Worm (Caenorhabditis elegans) whole organism, L3 larva: ENCODE data around the gene Y68A4A.13.

Source experiments
- R02D3.7 ChIP-seq: fragments of 150-350 bp; optimal IDR thresholded peaks from 2 replicates; lab custom pipeline; 2014; ENCODE audit warnings: missing biosample characterization, missing genetic modification characterization
- ZK546.5 ChIP-seq: sonication (generic microtip); optimal IDR thresholded peaks from 2 replicates; lab custom pipeline; 2017; ENCODE audit warnings: missing biosample characterization, missing genetic modification characterization
- ama-1 ChIP-seq: fragments of 150-350 bp; optimal IDR thresholded peaks from 2 replicates; lab custom pipeline; 2018
- ceh-16 ChIP-seq: sonication (generic microtip); optimal IDR thresholded peaks from 2 replicates; lab custom pipeline; 2017; ENCODE audit warnings: missing biosample characterization, missing genetic modification characterization
- ceh-82 ChIP-seq: fragments of 150-350 bp; optimal IDR thresholded peaks from 2 replicates; lab custom pipeline; 2014; ENCODE audit warnings: missing biosample characterization, missing genetic modification characterization
- daf-12 ChIP-seq: fragments of 150-350 bp; optimal IDR thresholded peaks from 2 replicates; lab custom pipeline; 2014; ENCODE audit warnings: missing biosample characterization, missing genetic modification reagents, missing genetic modification characterization
- egl-27 ChIP-seq: sonication (generic microtip); optimal IDR thresholded peaks from 4 replicates; lab custom pipeline; 2017; ENCODE audit warnings: missing biosample characterization, missing genetic modification reagents, missing genetic modification characterization
- elt-1 ChIP-seq: fragments of 150-350 bp; optimal IDR thresholded peaks from 2 replicates; lab custom pipeline; 2014; ENCODE audit warnings: missing biosample characterization, missing genetic modification characterization
- elt-2 ChIP-seq: sonication (generic microtip); optimal IDR thresholded peaks from 2 replicates; lab custom pipeline; 2016; ENCODE audit warnings: missing genetic modification reagents, mild to moderate bottlenecking, missing genetic modification characterization, missing compliant biosample characterization
- elt-3 ChIP-seq, 3 experiments: fragments of 150-350 bp in 1 of 3; sonication (generic microtip) in 2 of 3; optimal IDR thresholded peaks; 2 replicates in 2 of 3; 4 replicates in 1 of 3; lab custom pipeline; 2014 to 2017; ENCODE audit warnings: missing biosample characterization in 3 of 3, missing genetic modification characterization in 3 of 3
- eor-1 ChIP-seq, 2 experiments: fragments of 150-350 bp; optimal IDR thresholded peaks; 2 replicates each; lab custom pipeline; 2014 to 2018; ENCODE audit warnings: missing biosample characterization in 2 of 2, missing genetic modification characterization in 2 of 2
- fos-1 ChIP-seq: fragments of 150-350 bp; optimal IDR thresholded peaks from 2 replicates; lab custom pipeline; 2014; ENCODE audit warnings: missing biosample characterization, missing genetic modification characterization
- hmg-11 ChIP-seq: sonication (generic microtip); optimal IDR thresholded peaks from 2 replicates; lab custom pipeline; 2016; ENCODE audit warnings: missing genetic modification characterization, missing compliant biosample characterization
- jun-1 ChIP-seq: fragments of 150-350 bp; optimal IDR thresholded peaks from 2 replicates; lab custom pipeline; 2014; ENCODE audit warnings: missing biosample characterization, missing genetic modification reagents, missing genetic modification characterization
- lin-15B ChIP-seq: fragments of 150-350 bp; optimal IDR thresholded peaks from 2 replicates; lab custom pipeline; 2014; ENCODE audit warnings: missing biosample characterization, missing genetic modification characterization
- lin-39 ChIP-seq: fragments of 150-350 bp; optimal IDR thresholded peaks from 2 replicates; lab custom pipeline; 2018; ENCODE audit warnings: missing biosample characterization, missing genetic modification reagents, missing genetic modification characterization
- lsy-12 ChIP-seq: sonication (generic microtip); optimal IDR thresholded peaks from 2 replicates; lab custom pipeline; 2016; ENCODE audit warnings: mild to moderate bottlenecking, missing genetic modification characterization, missing compliant biosample characterization
- nfya-1 ChIP-seq: sonication (generic microtip); optimal IDR thresholded peaks from 2 replicates; lab custom pipeline; 2017; ENCODE audit warnings: missing genetic modification characterization, mild to moderate bottlenecking, missing compliant biosample characterization, antibody characterized with exemption, moderate library complexity; ENCODE audit not compliant: insufficient read depth
- nhr-12 ChIP-seq: fragments of 150-350 bp; optimal IDR thresholded peaks from 2 replicates; lab custom pipeline; 2014; ENCODE audit warnings: missing biosample characterization, missing genetic modification characterization
- nhr-23 ChIP-seq: fragments of 150-350 bp; optimal IDR thresholded peaks from 2 replicates; lab custom pipeline; 2014; ENCODE audit warnings: missing biosample characterization, missing genetic modification reagents, missing genetic modification characterization
- nhr-28 ChIP-seq: fragments of 150-350 bp; optimal IDR thresholded peaks from 2 replicates; lab custom pipeline; 2014; ENCODE audit warnings: missing biosample characterization, missing genetic modification characterization
- nhr-77 ChIP-seq: fragments of 150-350 bp; optimal IDR thresholded peaks from 2 replicates; lab custom pipeline; 2014; ENCODE audit warnings: missing biosample characterization, missing genetic modification characterization
- pha-4 ChIP-seq: fragments of 150-350 bp; optimal IDR thresholded peaks from 2 replicates; lab custom pipeline; 2014; ENCODE audit warnings: missing biosample characterization, missing genetic modification reagents, missing genetic modification characterization
- pqm-1 ChIP-seq: fragments of 150-350 bp; optimal IDR thresholded peaks from 2 replicates; lab custom pipeline; 2017; ENCODE audit warnings: missing biosample characterization, missing genetic modification characterization, inconsistent platforms
- sea-2 ChIP-seq: fragments of 150-350 bp; sonication (generic microtip); optimal IDR thresholded peaks from 4 replicates; lab custom pipeline; 2014; ENCODE audit warnings: missing biosample characterization, missing genetic modification reagents, missing genetic modification characterization
- skn-1 ChIP-seq: fragments of 150-350 bp; optimal IDR thresholded peaks from 2 replicates; lab custom pipeline; 2014; ENCODE audit warnings: missing biosample characterization, missing genetic modification characterization
- snpc-4 ChIP-seq: fragments of 150-350 bp; optimal IDR thresholded peaks from 2 replicates; lab custom pipeline; 2014; ENCODE audit warnings: missing biosample characterization, missing genetic modification characterization
- tbx-2 ChIP-seq: sonication (generic microtip); optimal IDR thresholded peaks from 2 replicates; lab custom pipeline; 2016; ENCODE audit warnings: mild to moderate bottlenecking, missing genetic modification characterization, missing compliant biosample characterization
- unc-39 ChIP-seq: sonication (generic microtip); optimal IDR thresholded peaks from 4 replicates; lab custom pipeline; 2017; ENCODE audit warnings: missing biosample characterization, missing genetic modification characterization
- unc-62 ChIP-seq: fragments of 150-350 bp; sonication (generic microtip); optimal IDR thresholded peaks from 4 replicates; lab custom pipeline; 2014; ENCODE audit warnings: missing biosample characterization, missing genetic modification reagents, missing genetic modification characterization
- zag-1 ChIP-seq: fragments of 150-350 bp; optimal IDR thresholded peaks from 2 replicates; lab custom pipeline; 2014; ENCODE audit warnings: missing biosample characterization, missing genetic modification characterization
- ztf-11 ChIP-seq: fragments of 150-350 bp; optimal IDR thresholded peaks from 2 replicates; lab custom pipeline; 2014; ENCODE audit warnings: missing biosample characterization, missing genetic modification characterization
- ztf-4 ChIP-seq: fragments of 150-350 bp; optimal IDR thresholded peaks from 2 replicates; lab custom pipeline; 2014; ENCODE audit warnings: missing biosample characterization, missing genetic modification characterization

Y68A4A.13 gene

ce11 chrV:17248915-17249314, 41.0 kb upstream of the Y68A4A.13 start, which contains the start of gene clec-243:
Gene clec-243 (minus strand): TSS chrV:17249015.
- TF ChIP-seq ztf-4 (tag; lab: Kevin White, UChicago) (no peak), unc-62 (GFP tag; lab: Kevin White, UChicago) (no peak), fos-1 (tag; lab: Kevin White, UChicago) (no peak), nhr-23 (tag; lab: Kevin White, UChicago) (no peak), lin-15B (tag; lab: Kevin White, UChicago) (no peak), nfya-1 (tag; lab: Kevin White, UChicago) (no peak), nhr-28 (no peak), elt-1 (tag; lab: Kevin White, UChicago) (no peak), daf-12 (tag; lab: Kevin White, UChicago) (no peak), lin-39 (tag; lab: Kevin White, UChicago) (no peak), unc-39 (tag; lab: Kevin White, UChicago) (no peak)
- TF ChIP-seq, all 47 proteins: peak for 0

- TF ChIP-seq ZK546.5 (tag; lab: Kevin White, UChicago) (no peak), R02D3.7 (no peak), hmg-11 (tag; lab: Kevin White, UChicago) (no peak), jun-1 (tag; lab: Kevin White, UChicago) (no peak), ceh-16 (tag; lab: Kevin White, UChicago) (no peak), eor-1 (tag; optimal IDR thresholded peaks at IDR 0.05; lab: Kevin White, UChicago) (no peak), ceh-82 (tag; lab: Kevin White, UChicago) (no peak), sea-2 (GFP tag; lab: Kevin White, UChicago) (no peak), lin-39 (tag; lab: Kevin White, UChicago) (no peak), elt-2 (tag; lab: Kevin White, UChicago) (no peak), nhr-23 (tag; lab: Kevin White, UChicago) (no peak), ztf-4 (tag; lab: Kevin White, UChicago) (no peak), tbx-2 (no peak), pha-4 (tag; lab: Kevin White, UChicago) (no peak), snpc-4 (tag; lab: Kevin White, UChicago) (no peak), ztf-11 (tag; lab: Kevin White, UChicago) (no peak), zag-1 (no peak), nhr-28 (no peak), skn-1 (tag; lab: Kevin White, UChicago) (no peak), nfya-1 (tag; lab: Kevin White, UChicago) (no peak)
Observed at ce11 chrV:17245406-17245805, 37.5 kb upstream of the Y68A4A.13 start, which contains the start of gene clec-242. Gene clec-242 (minus strand): TSS chrV:17245506.

ce11 chrV:17243016-17243415, 35.1 kb upstream of the Y68A4A.13 start:
- TF ChIP-seq snpc-4 (tag; lab: Kevin White, UChicago) (no peak), elt-3 (tag; optimal IDR thresholded peaks at IDR 0.05; lab: Kevin White, UChicago) (no peak), lin-39 (tag; lab: Kevin White, UChicago) (no peak), tbx-2 (no peak), elt-2 (tag; lab: Kevin White, UChicago) (peak; percentile 76), ama-1 (lab: Kevin White, UChicago) (no peak), zag-1 (no peak), nhr-28 (no peak), nhr-77 (tag; lab: Kevin White, UChicago) (no peak), pqm-1 (tag; lab: Kevin White, UChicago) (peak; percentile 8)

- no peak for TF ChIP-seq ceh-16 (tag; lab: Kevin White, UChicago)
- no peak for TF ChIP-seq nhr-23 (tag; lab: Kevin White, UChicago)
- TF ChIP-seq jun-1 (tag; lab: Kevin White, UChicago) = no peak
- no peak for TF ChIP-seq nhr-12 (tag; lab: Kevin White, UChicago)
- no peak for TF ChIP-seq elt-2 (tag; lab: Kevin White, UChicago)
Observed at ce11 chrV:17242552-17242951, 34.6 kb upstream of the Y68A4A.13 start, which contains the start of gene Y68A4B.3. Gene Y68A4B.3 (minus strand): TSS chrV:17242652.

ce11 chrV:17241278-17241661, 33.3 kb upstream of the Y68A4A.13 start:
- TF ChIP-seq elt-2 (tag; lab: Kevin White, UChicago) = peak; percentile 90
- TF ChIP-seq eor-1 (tag; optimal IDR thresholded peaks at IDR 0.05; lab: Kevin White, UChicago) = no peak
- TF ChIP-seq lsy-12 (tag; lab: Kevin White, UChicago) = no peak
- no peak for TF ChIP-seq egl-27 (tag; lab: Kevin White, UChicago)
- TF ChIP-seq pqm-1 (tag; lab: Kevin White, UChicago) = peak; percentile 55
- no peak for TF ChIP-seq zag-1
- TF ChIP-seq hmg-11 (tag; lab: Kevin White, UChicago) = no peak
- no peak for TF ChIP-seq nhr-77 (tag; lab: Kevin White, UChicago)
